Worm (Caenorhabditis elegans) whole organism, L2 larva: ENCODE measurements around the gene lars-1.

Experiments used
- C34F6.9 ChIP-seq: fragments of 150-350 bp; optimal IDR thresholded peaks from 2 replicates; lab custom pipeline; 2014; ENCODE audit warnings: missing biosample characterization, missing genetic modification characterization
- F13H6.1 ChIP-seq: sonication (generic microtip); optimal IDR thresholded peaks from 2 replicates; lab custom pipeline; 2016; ENCODE audit warnings: missing genetic modification characterization, missing compliant biosample characterization
- R02D3.7 ChIP-seq: fragments of 150-350 bp; optimal IDR thresholded peaks from 2 replicates; lab custom pipeline; 2014; ENCODE audit warnings: missing biosample characterization, missing genetic modification characterization
- Y55F3AM.14 ChIP-seq: fragments of 200-800 bp; sonication (Bioruptor generic); optimal IDR thresholded peaks from 2 replicates; lab custom pipeline; 2018; ENCODE audit warnings: mild to moderate bottlenecking, missing genetic modification characterization, missing compliant biosample characterization
- alr-1 ChIP-seq: fragments of 150-350 bp; optimal IDR thresholded peaks from 2 replicates; lab custom pipeline; 2014; ENCODE audit warnings: missing biosample characterization, missing genetic modification characterization
- aly-2 ChIP-seq: fragments of 150-350 bp; optimal IDR thresholded peaks from 2 replicates; lab custom pipeline; 2014; ENCODE audit warnings: missing biosample characterization, missing genetic modification characterization
- ama-1 ChIP-seq: fragments of 150-350 bp; optimal IDR thresholded peaks from 2 replicates; lab custom pipeline; 2018; ENCODE audit warnings: inconsistent platforms
- blmp-1 ChIP-seq: sonication (generic microtip); optimal IDR thresholded peaks from 2 replicates; lab custom pipeline; 2017; ENCODE audit warnings: missing genetic modification characterization, mild to moderate bottlenecking, missing compliant biosample characterization, antibody characterized with exemption, moderate library complexity; ENCODE audit not compliant: insufficient read depth
- ceh-16 ChIP-seq: fragments of 150-350 bp; optimal IDR thresholded peaks from 2 replicates; lab custom pipeline; 2014; ENCODE audit warnings: missing biosample characterization, missing genetic modification characterization
- ceh-82 ChIP-seq: fragments of 150-350 bp; optimal IDR thresholded peaks from 2 replicates; lab custom pipeline; 2014; ENCODE audit warnings: missing biosample characterization, missing genetic modification characterization
- crh-2 ChIP-seq: sonication (generic microtip); optimal IDR thresholded peaks from 2 replicates; lab custom pipeline; 2017; ENCODE audit warnings: missing biosample characterization, missing genetic modification characterization
- dmd-4 ChIP-seq: sonication (generic microtip); optimal IDR thresholded peaks from 2 replicates; lab custom pipeline; 2017; ENCODE audit warnings: missing biosample characterization, missing genetic modification characterization
- egl-27 ChIP-seq: sonication (generic microtip); optimal IDR thresholded peaks from 3 replicates; lab custom pipeline; 2017; ENCODE audit warnings: missing biosample characterization, missing genetic modification reagents, missing genetic modification characterization
- elt-1 ChIP-seq: fragments of 150-350 bp; optimal IDR thresholded peaks from 2 replicates; lab custom pipeline; 2014; ENCODE audit warnings: missing biosample characterization, missing genetic modification characterization
- fos-1 ChIP-seq: fragments of 150-350 bp; optimal IDR thresholded peaks from 2 replicates; lab custom pipeline; 2014; ENCODE audit warnings: missing biosample characterization, missing genetic modification characterization
- gmeb-1 ChIP-seq: fragments of 150-350 bp; optimal IDR thresholded peaks from 2 replicates; lab custom pipeline; 2014; ENCODE audit warnings: missing biosample characterization, missing genetic modification characterization
- lin-11 ChIP-seq: fragments of 150-350 bp; sonication (generic microtip); optimal IDR thresholded peaks from 2 replicates; lab custom pipeline; 2014; ENCODE audit warnings: missing biosample characterization, missing genetic modification characterization, inconsistent platforms, mixed read lengths
- lin-13 ChIP-seq: fragments of 150-350 bp; optimal IDR thresholded peaks from 2 replicates; lab custom pipeline; 2014; ENCODE audit warnings: missing biosample characterization, missing genetic modification reagents, missing genetic modification characterization
- lin-39 ChIP-seq: fragments of 150-350 bp; optimal IDR thresholded peaks from 2 replicates; lab custom pipeline; 2014; ENCODE audit warnings: missing biosample characterization, missing genetic modification reagents, missing genetic modification characterization
- lsy-2 ChIP-seq, 2 experiments: fragments of 150-350 bp in 1 of 2; sonication (generic microtip) in 1 of 2; optimal IDR thresholded peaks; 2 replicates each; lab custom pipeline; 2014 to 2017; ENCODE audit warnings: missing biosample characterization in 2 of 2, missing genetic modification characterization in 2 of 2
- mab-5 ChIP-seq: fragments of 150-350 bp; optimal IDR thresholded peaks from 2 replicates; lab custom pipeline; 2014; ENCODE audit warnings: missing biosample characterization, missing genetic modification characterization
- mbf-1 ChIP-seq: sonication (generic microtip); optimal IDR thresholded peaks from 2 replicates; lab custom pipeline; 2017; ENCODE audit warnings: missing biosample characterization, missing genetic modification characterization
- mdl-1 ChIP-seq, 2 experiments: fragments of 150-350 bp in 1 of 2; sonication (generic microtip) in 1 of 2; optimal IDR thresholded peaks; 2 replicates each; lab custom pipeline; 2017; ENCODE audit warnings: missing biosample characterization in 2 of 2, missing genetic modification characterization in 2 of 2
- nhr-11 ChIP-seq: fragments of 150-350 bp; optimal IDR thresholded peaks from 2 replicates; lab custom pipeline; 2014; ENCODE audit warnings: missing biosample characterization, missing genetic modification characterization
- nhr-129 ChIP-seq: fragments of 150-350 bp; optimal IDR thresholded peaks from 2 replicates; lab custom pipeline; 2014; ENCODE audit warnings: missing biosample characterization, missing genetic modification characterization
- nhr-21 ChIP-seq: fragments of 150-350 bp; optimal IDR thresholded peaks from 2 replicates; lab custom pipeline; 2014; ENCODE audit warnings: missing biosample characterization, missing genetic modification characterization
- nhr-23 ChIP-seq: fragments of 150-350 bp; optimal IDR thresholded peaks from 2 replicates; lab custom pipeline; 2014; ENCODE audit warnings: missing biosample characterization, missing genetic modification reagents, missing genetic modification characterization
- nhr-237 ChIP-seq: fragments of 150-350 bp; optimal IDR thresholded peaks from 2 replicates; lab custom pipeline; 2014; ENCODE audit warnings: missing biosample characterization, missing genetic modification characterization
- nhr-6 ChIP-seq: fragments of 150-350 bp; optimal IDR thresholded peaks from 2 replicates; lab custom pipeline; 2014; ENCODE audit warnings: missing biosample characterization, missing genetic modification characterization
- nhr-77 ChIP-seq: fragments of 150-350 bp; optimal IDR thresholded peaks from 2 replicates; lab custom pipeline; 2014; ENCODE audit warnings: missing biosample characterization, missing genetic modification characterization
- peb-1 ChIP-seq: fragments of 150-350 bp; optimal IDR thresholded peaks from 2 replicates; lab custom pipeline; 2014; ENCODE audit warnings: missing biosample characterization, missing genetic modification characterization
- sem-4 ChIP-seq: fragments of 150-350 bp; optimal IDR thresholded peaks from 2 replicates; lab custom pipeline; 2014; ENCODE audit warnings: missing biosample characterization, missing genetic modification reagents, missing genetic modification characterization
- skn-1 ChIP-seq: sonication (generic microtip); optimal IDR thresholded peaks from 2 replicates; lab custom pipeline; 2017; ENCODE audit warnings: missing biosample characterization, missing genetic modification characterization
- sma-3 ChIP-seq: sonication (generic microtip); optimal IDR thresholded peaks from 2 replicates; lab custom pipeline; 2016; ENCODE audit warnings: missing genetic modification reagents, missing genetic modification characterization, missing compliant biosample characterization
- sma-9 ChIP-seq, 2 experiments: fragments of 150-350 bp in 1 of 2; sonication (generic microtip) in 1 of 2; optimal IDR thresholded peaks; 2 replicates each; lab custom pipeline; 2014 to 2016; ENCODE audit warnings: missing genetic modification characterization in 2 of 2, mild to moderate bottlenecking in 1 of 2, missing biosample characterization in 1 of 2, missing compliant biosample characterization in 1 of 2, missing genetic modification reagents in 1 of 2, moderate library complexity in 1 of 2
- snpc-4 ChIP-seq: fragments of 150-350 bp; optimal IDR thresholded peaks from 2 replicates; lab custom pipeline; 2014; ENCODE audit warnings: missing biosample characterization, missing genetic modification characterization
- unc-39 ChIP-seq: fragments of 150-350 bp; optimal IDR thresholded peaks from 2 replicates; lab custom pipeline; 2014; ENCODE audit warnings: missing biosample characterization, missing genetic modification characterization
- unc-55 ChIP-seq: fragments of 150-350 bp; sonication (generic microtip); optimal IDR thresholded peaks from 3 replicates; lab custom pipeline; 2014; ENCODE audit warnings: missing biosample characterization, missing genetic modification reagents, missing genetic modification characterization
- unc-62 ChIP-seq: fragments of 150-350 bp; optimal IDR thresholded peaks from 2 replicates; lab custom pipeline; 2014; ENCODE audit warnings: missing biosample characterization, missing genetic modification reagents, missing genetic modification characterization
- zag-1 ChIP-seq: fragments of 150-350 bp; optimal IDR thresholded peaks from 2 replicates; lab custom pipeline; 2014; ENCODE audit warnings: missing biosample characterization, missing genetic modification characterization
- ztf-1 ChIP-seq: fragments of 200-800 bp; sonication (Bioruptor generic); conservative IDR thresholded peaks from 2 replicates; pipeline ENCODE4 v1.3.6; 2022; ENCODE audit warnings: missing genetic modification characterization, missing compliant biosample characterization

The lars-1 gene

DNA sequence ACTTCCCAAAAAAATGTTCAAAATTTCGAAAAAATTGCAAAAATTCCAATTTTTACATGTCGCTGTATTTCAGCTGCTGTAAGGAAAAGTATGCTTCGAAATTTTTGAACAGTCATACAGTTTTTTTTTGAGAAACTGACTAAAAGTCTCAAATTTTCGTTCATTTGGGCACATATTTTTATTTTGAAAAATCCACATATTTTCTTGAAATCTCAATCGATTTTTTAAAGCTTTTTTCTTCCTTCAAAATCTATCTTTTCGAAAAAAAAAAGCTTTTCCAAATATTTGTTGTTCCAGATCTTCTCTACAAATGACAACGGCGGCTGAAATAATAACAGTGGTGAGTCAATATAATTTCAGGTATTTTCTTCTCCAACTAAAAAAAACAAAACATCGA lies 10.4 kb upstream of the lars-1 start, which contains the start of gene asd-1:
Gene asd-1, plus strand, starts transcription at position 298 of the 397 bp plus-strand sequence.
- TF ChIP-seq sem-4 (tag; lab: Kevin White, UChicago) (no peak), nhr-11 (tag; lab: Kevin White, UChicago) (no peak), aly-2 (tag; lab: Kevin White, UChicago) (no peak), peb-1 (tag; lab: Kevin White, UChicago) (no peak), unc-62 (no peak), mbf-1 (tag; lab: Kevin White, UChicago) (no peak), sma-3 (GFP tag; lab: Kevin White, UChicago) (no peak), ceh-82 (no peak), nhr-237 (tag; lab: Kevin White, UChicago) (no peak), elt-1 (tag; lab: Kevin White, UChicago) (no peak), blmp-1 (tag; lab: Kevin White, UChicago) (no peak), F13H6.1 (tag; lab: Kevin White, UChicago) (no peak), ztf-1 (GFP tag; lab: Robert Waterston, UW) (no peak), nhr-77 (tag; lab: Kevin White, UChicago) (no peak), mdl-1 (tag; optimal IDR thresholded peaks at IDR 0.05; lab: Kevin White, UChicago) (no peak), lin-11 (tag; lab: Kevin White, UChicago) (no peak), dmd-4 (tag; lab: Kevin White, UChicago) (no peak), R02D3.7 (tag; lab: Kevin White, UChicago) (no peak), gmeb-1 (tag; lab: Kevin White, UChicago) (no peak), nhr-21 (no peak)

ce11 chrIII:4196301-4196987 lies 9.8 kb upstream of the lars-1 start:
- TF ChIP-seq alr-1 (tag; lab: Kevin White, UChicago): no peak
- no peak for TF ChIP-seq dmd-4 (tag; lab: Kevin White, UChicago)
- peak; percentile 22 for TF ChIP-seq nhr-21
- TF ChIP-seq lin-39 (tag; lab: Kevin White, UChicago): no peak
- TF ChIP-seq sma-9 (GFP tag; optimal IDR thresholded peaks at IDR 0.05; lab: Kevin White, UChicago): peak; percentile 60
- no peak for TF ChIP-seq sma-9 (tag; optimal IDR thresholded peaks at IDR 0.05; lab: Kevin White, UChicago)
- TF ChIP-seq mab-5 (tag; lab: Kevin White, UChicago): peak; percentile 44
- TF ChIP-seq lin-11 (tag; lab: Kevin White, UChicago): peak; percentile 47
- peak; percentile 25 for TF ChIP-seq fos-1 (tag; lab: Kevin White, UChicago)
- TF ChIP-seq C34F6.9 (tag; lab: Kevin White, UChicago): peak; percentile 89
- peak; percentile 88 for TF ChIP-seq unc-55 (GFP tag; lab: Kevin White, UChicago)
- peak; percentile 58 for TF ChIP-seq nhr-129 (tag; lab: Kevin White, UChicago)
- TF ChIP-seq F13H6.1 (tag; lab: Kevin White, UChicago): peak; percentile 22
- TF ChIP-seq skn-1: no peak
- TF ChIP-seq snpc-4 (tag; lab: Kevin White, UChicago): no peak
- TF ChIP-seq lsy-2 (tag; optimal IDR thresholded peaks at IDR 0.05; lab: Kevin White, UChicago): peak; percentile 28 to 80
- TF ChIP-seq lin-13: peak; percentile 46
- no peak for TF ChIP-seq nhr-77 (tag; lab: Kevin White, UChicago)
- peak; percentile 46 for TF ChIP-seq ama-1 (lab: Kevin White, UChicago)
- TF ChIP-seq mdl-1 (tag; optimal IDR thresholded peaks at IDR 0.05; lab: Kevin White, UChicago): peak; percentile 89 to 91
- TF ChIP-seq crh-2: peak; percentile 77

DNA sequence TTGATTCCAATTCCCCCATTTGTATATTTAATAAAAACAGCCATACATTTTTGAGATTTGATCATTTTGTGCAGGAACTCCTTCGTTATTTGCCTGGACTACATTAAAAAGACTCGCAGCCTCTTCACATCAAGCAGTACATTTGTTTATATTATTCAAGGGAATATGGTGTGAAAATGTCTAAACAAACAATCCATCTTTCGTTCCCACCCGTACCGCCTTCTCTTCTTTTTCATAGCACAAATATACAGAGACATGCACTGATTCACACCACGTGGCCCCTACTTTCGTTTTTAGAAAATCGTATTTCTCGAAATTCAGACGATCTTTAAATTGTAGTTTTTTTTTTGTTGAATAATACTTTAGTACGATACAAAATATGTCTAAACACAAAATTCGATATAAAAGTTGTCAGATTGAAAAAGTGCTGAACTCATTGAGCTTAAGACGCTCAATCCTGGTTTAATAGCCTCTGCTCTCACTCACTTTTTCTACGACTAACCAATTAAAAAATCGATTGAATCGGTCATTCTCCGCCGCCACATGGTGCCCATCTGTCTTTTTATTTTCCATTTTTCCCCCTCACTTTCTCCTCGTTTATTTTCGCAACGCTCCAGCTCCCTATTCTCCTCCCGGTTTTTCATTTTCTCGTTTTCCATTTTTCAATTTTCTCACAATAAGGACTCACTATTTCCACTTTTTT lies 8.9 kb upstream of the lars-1 start:
- TF ChIP-seq Y55F3AM.14 (GFP tag; lab: Kevin White, UChicago): peak; percentile 38
- TF ChIP-seq ztf-1 (GFP tag; lab: Robert Waterston, UW): no peak
- TF ChIP-seq nhr-129 (tag; lab: Kevin White, UChicago): peak; percentile 56
- peak; percentile 10 for TF ChIP-seq zag-1 (tag; lab: Kevin White, UChicago)
- no peak for TF ChIP-seq blmp-1 (tag; lab: Kevin White, UChicago)
- TF ChIP-seq fos-1 (tag; lab: Kevin White, UChicago): peak; percentile 5
- TF ChIP-seq unc-39 (tag; lab: Kevin White, UChicago): no peak
- peak; percentile 50 for TF ChIP-seq gmeb-1 (tag; lab: Kevin White, UChicago)
- TF ChIP-seq mab-5 (tag; lab: Kevin White, UChicago): no peak
- no peak for TF ChIP-seq C34F6.9 (tag; lab: Kevin White, UChicago)
- no peak for TF ChIP-seq egl-27
- TF ChIP-seq nhr-23 (tag; lab: Kevin White, UChicago): no peak
- peak; percentile 31 for TF ChIP-seq unc-55 (GFP tag; lab: Kevin White, UChicago)
- no peak for TF ChIP-seq mdl-1 (tag; optimal IDR thresholded peaks at IDR 0.05; lab: Kevin White, UChicago)
- no peak for TF ChIP-seq snpc-4 (tag; lab: Kevin White, UChicago)
- peak; percentile 82 for TF ChIP-seq nhr-21
- TF ChIP-seq lin-13: peak; percentile 68
- no peak for TF ChIP-seq sem-4 (tag; lab: Kevin White, UChicago)
- TF ChIP-seq sma-9 (GFP tag; optimal IDR thresholded peaks at IDR 0.05; lab: Kevin White, UChicago): peak; percentile 40
- TF ChIP-seq sma-9 (tag; optimal IDR thresholded peaks at IDR 0.05; lab: Kevin White, UChicago): no peak
- no peak for TF ChIP-seq R02D3.7 (tag; lab: Kevin White, UChicago)
- TF ChIP-seq nhr-237 (tag; lab: Kevin White, UChicago): no peak
- TF ChIP-seq F13H6.1 (tag; lab: Kevin White, UChicago): peak; percentile 21
- TF ChIP-seq aly-2 (tag; lab: Kevin White, UChicago): no peak
- TF ChIP-seq lin-11 (tag; lab: Kevin White, UChicago): no peak
- TF ChIP-seq ceh-16 (tag; lab: Kevin White, UChicago): no peak
- TF ChIP-seq ama-1 (lab: Kevin White, UChicago): peak; percentile 91
- TF ChIP-seq nhr-77 (tag; lab: Kevin White, UChicago): no peak
- TF ChIP-seq peb-1 (tag; lab: Kevin White, UChicago): no peak
- peak; percentile 72 for TF ChIP-seq crh-2
- TF ChIP-seq nhr-6 (tag; lab: Kevin White, UChicago): peak; percentile 28
- no peak for TF ChIP-seq elt-1 (tag; lab: Kevin White, UChicago)
- TF ChIP-seq lin-39 (tag; lab: Kevin White, UChicago): no peak
- TF ChIP-seq dmd-4 (tag; lab: Kevin White, UChicago): no peak
